Worm (Caenorhabditis elegans): ENCODE results near the gene usp-14.

The usp-14 gene

DNA sequence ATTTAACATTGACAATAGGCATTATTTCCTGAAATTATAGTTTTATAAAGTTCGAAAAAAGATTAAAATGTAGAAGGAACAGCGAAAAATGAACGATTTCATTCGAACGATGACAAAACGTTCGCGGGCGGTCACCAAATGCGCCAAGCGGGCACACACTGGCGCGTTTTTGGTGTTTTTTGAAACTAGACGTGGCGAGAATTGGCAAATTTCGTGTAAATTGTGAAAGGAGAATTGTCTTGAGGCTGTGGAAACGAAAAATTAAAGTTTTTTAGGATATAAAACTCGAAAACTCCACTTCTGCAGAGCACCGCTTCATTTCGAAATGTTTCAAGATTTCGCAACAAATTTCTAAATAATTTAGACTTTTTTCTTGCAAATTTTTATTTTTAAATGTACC is at the start of gene usp-14:
Gene usp-14 (minus strand): TSS at position 28 of the 400 bp plus-strand sequence.
- TF ChIP-seq ztf-23 (GFP tag; IDR thresholded peaks at IDR 0.05) (peak; percentile 62; the same call in 1 of the 2 replicates), cog-1 (tag; optimal IDR thresholded peaks at IDR 0.05) (no peak)

DNA sequence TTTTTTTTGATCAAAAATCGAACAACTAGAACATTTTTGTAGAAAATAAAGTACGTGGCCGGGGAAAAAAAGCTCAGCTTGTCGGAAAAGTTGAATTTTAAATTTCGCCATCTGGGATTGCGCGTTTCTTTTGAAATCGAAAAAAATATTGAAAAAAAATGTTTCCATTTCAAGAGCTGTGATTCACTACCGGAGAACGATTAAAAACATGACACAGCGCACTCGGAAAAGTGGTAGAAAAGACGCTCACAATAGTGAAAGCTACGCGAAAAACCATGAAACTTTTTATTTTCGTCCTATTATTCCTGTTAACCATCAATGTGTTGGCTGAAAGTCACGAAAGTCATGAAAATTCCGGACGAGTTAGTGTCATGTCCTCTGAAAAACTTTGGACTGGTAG is 49.2 kb upstream of the usp-14 start, which contains the start of the genes clec-147 and C04H5.7:
Gene clec-147 (minus strand): TSS at position 101 of the 400 bp plus-strand sequence.
Gene C04H5.7 (plus strand): TSS at position 219 of the 400 bp plus-strand sequence.
- no peak for TF ChIP-seq T22C8.4 (GFP tag; IDR thresholded peaks at IDR 0.05)
- TF ChIP-seq ref-1 (GFP tag; conservative IDR thresholded peaks at IDR 0.05): no peak
- TF ChIP-seq ztf-23 (GFP tag; IDR thresholded peaks at IDR 0.05): no peak
- no peak for TF ChIP-seq klf-2 (GFP tag; conservative IDR thresholded peaks at IDR 0.05)
- no peak for TF ChIP-seq flt-1 (GFP tag; IDR thresholded peaks at IDR 0.05)

ce11 chrII:14534000-14534399 is 45.5 kb upstream of the usp-14 start, which contains the start of gene C04H5.1:
C04H5.1 (plus strand) TSS chrII:14534300.
- TF ChIP-seq klf-2 (GFP tag; conservative IDR thresholded peaks at IDR 0.05) (no peak), flt-1 (GFP tag; IDR thresholded peaks at IDR 0.05) (no peak), tab-1 (GFP tag; IDR thresholded peaks at IDR 0.05) (no peak), T22C8.4 (GFP tag; IDR thresholded peaks at IDR 0.05) (no peak), cog-1 (tag; optimal IDR thresholded peaks at IDR 0.05) (no peak), ref-1 (GFP tag; conservative IDR thresholded peaks at IDR 0.05) (no peak), ztf-23 (GFP tag; IDR thresholded peaks at IDR 0.05) (no peak), med-1 (GFP tag; optimal IDR thresholded peaks at IDR 0.05; ENCODE audit: insufficient read depth) (no peak), ztf-29 (GFP tag; IDR thresholded peaks at IDR 0.05) (no peak)

DNA sequence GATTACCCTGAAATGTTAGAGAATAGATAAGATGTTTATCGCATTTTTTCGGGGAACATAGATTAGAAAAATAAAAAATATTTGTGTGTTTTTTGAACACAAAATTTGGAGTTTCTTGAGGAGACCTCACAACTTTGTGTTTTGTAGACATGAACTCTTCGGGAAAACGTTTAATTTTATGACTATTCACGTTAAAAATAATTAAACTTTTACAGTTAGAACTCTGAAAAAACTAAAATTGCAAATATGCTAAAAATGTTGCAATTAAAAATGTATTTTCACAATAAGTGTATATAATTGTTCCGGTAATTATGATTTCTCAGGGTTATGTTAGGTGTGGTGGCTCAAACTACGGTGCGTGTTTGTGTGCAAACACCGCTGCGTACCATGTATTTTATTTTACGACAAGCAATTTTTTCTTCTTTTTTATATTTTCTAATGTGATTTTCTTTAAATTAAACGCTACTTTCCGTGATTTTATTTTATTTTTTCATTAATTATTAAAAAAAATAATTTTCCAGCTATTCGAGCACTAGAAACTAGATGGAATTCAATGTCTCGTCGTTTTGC is 39.8 kb upstream of the usp-14 start, which contains the start of the genes F57C2.5 and spat-1:
Gene F57C2.5 (minus strand): TSS at position 7 of the 570 bp plus-strand sequence.
Gene spat-1 (plus strand): TSS at position 520 of the 570 bp plus-strand sequence.
- TF ChIP-seq flt-1 (GFP tag; IDR thresholded peaks at IDR 0.05): 0 out of 2 replicates have a peak, but pooled peaks have one; percentile 6
- TF ChIP-seq ztf-23 (GFP tag; IDR thresholded peaks at IDR 0.05): peak; percentile 63
- peak; percentile 67; the same call in 1 of the 2 replicates for TF ChIP-seq klf-2 (GFP tag; conservative IDR thresholded peaks at IDR 0.05)
- no peak for TF ChIP-seq tab-1 (GFP tag; IDR thresholded peaks at IDR 0.05)
- no peak for TF ChIP-seq ref-1 (GFP tag; conservative IDR thresholded peaks at IDR 0.05)
- peak; percentile 93 for TF ChIP-seq cog-1 (tag; optimal IDR thresholded peaks at IDR 0.05)

- TF ChIP-seq klf-2 (GFP tag; conservative IDR thresholded peaks at IDR 0.05) (no peak), T22C8.4 (GFP tag; IDR thresholded peaks at IDR 0.05) (no peak), ztf-23 (GFP tag; IDR thresholded peaks at IDR 0.05) (no peak), tab-1 (GFP tag; IDR thresholded peaks at IDR 0.05) (no peak), ztf-29 (GFP tag; IDR thresholded peaks at IDR 0.05) (no peak), med-1 (GFP tag; optimal IDR thresholded peaks at IDR 0.05; ENCODE audit: insufficient read depth) (no peak), ref-1 (GFP tag; conservative IDR thresholded peaks at IDR 0.05) (no peak), cog-1 (tag; optimal IDR thresholded peaks at IDR 0.05) (no peak), flt-1 (GFP tag; IDR thresholded peaks at IDR 0.05) (no peak)
Observed at ce11 chrII:14527104-14527503, 38.6 kb upstream of the usp-14 start.

- no peak for TF ChIP-seq ztf-29 (GFP tag; IDR thresholded peaks at IDR 0.05)
- TF ChIP-seq T22C8.4 (GFP tag; IDR thresholded peaks at IDR 0.05): no peak
- no peak for TF ChIP-seq flt-1 (GFP tag; IDR thresholded peaks at IDR 0.05)
- TF ChIP-seq ref-1 (GFP tag; conservative IDR thresholded peaks at IDR 0.05): no peak
- TF ChIP-seq med-1 (GFP tag; optimal IDR thresholded peaks at IDR 0.05; ENCODE audit: insufficient read depth): no peak
- no peak for TF ChIP-seq cog-1 (tag; optimal IDR thresholded peaks at IDR 0.05)
- no peak for TF ChIP-seq ztf-23 (GFP tag; IDR thresholded peaks at IDR 0.05)
- TF ChIP-seq klf-2 (GFP tag; conservative IDR thresholded peaks at IDR 0.05): no peak
- no peak for TF ChIP-seq tab-1 (GFP tag; IDR thresholded peaks at IDR 0.05)
Observed at ce11 chrII:14525013-14525412, 36.5 kb upstream of the usp-14 start, which contains the start of gene F57C2.4. F57C2.4 (plus strand) TSS chrII:14525313.

DNA sequence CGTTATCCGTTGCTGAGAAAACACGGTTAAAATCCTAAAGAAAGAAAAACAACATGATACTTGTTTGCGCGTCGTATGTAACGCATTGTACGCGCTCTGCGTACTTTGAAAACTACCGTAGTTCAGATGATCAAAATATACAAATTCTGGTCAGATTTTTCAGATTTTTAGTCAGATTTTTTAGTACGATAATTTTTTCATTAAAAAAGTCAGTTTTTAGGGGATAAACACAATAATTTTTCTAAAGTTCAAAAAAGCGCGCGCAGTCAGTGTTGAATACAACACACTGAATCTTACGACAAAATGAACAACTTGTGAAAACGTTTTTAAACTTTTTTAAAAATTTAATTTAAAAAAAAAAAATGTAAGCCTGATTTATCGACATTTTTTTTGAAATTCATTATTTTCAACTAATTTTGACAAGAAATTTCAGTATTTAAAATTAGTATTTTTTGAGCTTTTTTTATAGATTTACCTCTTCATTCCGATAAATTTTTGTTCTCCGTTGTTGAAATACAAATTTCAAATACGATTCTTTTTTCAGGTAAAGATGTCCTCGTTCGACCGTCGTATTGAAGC is 35.2 kb upstream of the usp-14 start, which contains the start of gene pot-2:
Gene pot-2 (plus strand): TSS at position 529 of the 579 bp plus-strand sequence.
- TF ChIP-seq ztf-29 (GFP tag; IDR thresholded peaks at IDR 0.05): no peak
- no peak for TF ChIP-seq flt-1 (GFP tag; IDR thresholded peaks at IDR 0.05)
- TF ChIP-seq cog-1 (tag; optimal IDR thresholded peaks at IDR 0.05): no peak
- TF ChIP-seq klf-2 (GFP tag; conservative IDR thresholded peaks at IDR 0.05): no peak
- TF ChIP-seq ztf-23 (GFP tag; IDR thresholded peaks at IDR 0.05): no peak
- TF ChIP-seq med-1 (GFP tag; optimal IDR thresholded peaks at IDR 0.05; ENCODE audit: insufficient read depth): no peak
- TF ChIP-seq ref-1 (GFP tag; conservative IDR thresholded peaks at IDR 0.05): no peak
- TF ChIP-seq T22C8.4 (GFP tag; IDR thresholded peaks at IDR 0.05): no peak
- no peak for TF ChIP-seq tab-1 (GFP tag; IDR thresholded peaks at IDR 0.05)

- no peak for TF ChIP-seq ref-1 (GFP tag; conservative IDR thresholded peaks at IDR 0.05)
- TF ChIP-seq flt-1 (GFP tag; IDR thresholded peaks at IDR 0.05): no peak
- no peak for TF ChIP-seq ztf-23 (GFP tag; IDR thresholded peaks at IDR 0.05)
Observed at ce11 chrII:14523070-14523572, 34.6 kb upstream of the usp-14 start, which contains the start of gene btb-20. btb-20 (minus strand) TSS chrII:14523522.

DNA sequence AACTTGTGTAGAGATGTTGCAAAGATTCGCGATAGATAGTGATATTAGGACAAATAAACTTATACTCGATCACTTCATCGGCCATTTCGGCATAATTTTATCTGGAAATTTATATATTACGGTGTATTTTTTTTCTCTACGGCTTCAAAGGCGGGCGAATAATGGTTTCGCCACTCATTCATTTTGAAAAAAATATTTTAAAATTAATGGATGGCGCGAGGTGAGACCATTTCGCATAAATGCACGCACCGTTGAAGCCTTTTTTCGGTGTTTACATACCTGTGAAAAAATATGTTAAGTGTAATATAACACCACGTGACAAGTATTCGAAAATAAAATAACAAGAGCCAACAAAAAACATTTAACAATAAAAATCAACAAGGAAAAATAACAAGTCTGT is 33.5 kb upstream of the usp-14 start, which contains the start of gene btb-19:
Gene btb-19 (minus strand): TSS at position 101 of the 400 bp plus-strand sequence.
- TF ChIP-seq klf-2 (GFP tag; conservative IDR thresholded peaks at IDR 0.05): no peak
- no peak for TF ChIP-seq ref-1 (GFP tag; conservative IDR thresholded peaks at IDR 0.05)
- TF ChIP-seq T22C8.4 (GFP tag; IDR thresholded peaks at IDR 0.05): no peak
- no peak for TF ChIP-seq med-1 (GFP tag; optimal IDR thresholded peaks at IDR 0.05; ENCODE audit: insufficient read depth)
- no peak for TF ChIP-seq ztf-23 (GFP tag; IDR thresholded peaks at IDR 0.05)
- TF ChIP-seq ztf-29 (GFP tag; IDR thresholded peaks at IDR 0.05): no peak
- no peak for TF ChIP-seq tab-1 (GFP tag; IDR thresholded peaks at IDR 0.05)
- TF ChIP-seq flt-1 (GFP tag; IDR thresholded peaks at IDR 0.05): no peak
- TF ChIP-seq cog-1 (tag; optimal IDR thresholded peaks at IDR 0.05): no peak
